Worm (Caenorhabditis elegans) whole organism, L1 larva: ENCODE results near the gene mrck-1.

Experiments used
- elt-3 ChIP-seq, 6 experiments: fragments of 150-350 bp in 1 of 6; sonication (generic microtip); optimal IDR thresholded peaks; 2 replicates each; lab custom pipeline; 2017 to 2018; ENCODE audit warnings: missing biosample characterization in 6 of 6, missing genetic modification characterization in 6 of 6, inconsistent platforms in 1 of 6
- lin-14 ChIP-seq: fragments of 200-800 bp; sonication (Bioruptor generic); optimal IDR thresholded peaks from 2 replicates; lab custom pipeline; 2018; ENCODE audit warnings: mild to moderate bottlenecking, missing genetic modification characterization, moderate library complexity, missing compliant biosample characterization
- lir-3 ChIP-seq: sonication (generic microtip); optimal IDR thresholded peaks from 2 replicates; lab custom pipeline; 2016; ENCODE audit warnings: mild to moderate bottlenecking, missing genetic modification characterization, moderate library complexity, missing compliant biosample characterization; ENCODE audit not compliant: poor library complexity
- nhr-90 ChIP-seq: sonication (generic microtip); optimal IDR thresholded peaks from 2 replicates; lab custom pipeline; 2016; ENCODE audit warnings: mild to moderate bottlenecking, missing genetic modification characterization, missing compliant biosample characterization; ENCODE audit not compliant: poor library complexity
- snu-23 ChIP-seq: sonication (generic microtip); optimal IDR thresholded peaks from 2 replicates; lab custom pipeline; 2016; ENCODE audit warnings: missing genetic modification characterization, missing compliant biosample characterization
- zag-1 ChIP-seq: fragments of 150-350 bp; optimal IDR thresholded peaks from 2 replicates; lab custom pipeline; 2014; ENCODE audit warnings: missing biosample characterization, missing genetic modification characterization

- TF ChIP-seq zag-1 (tag; lab: Kevin White, UChicago) (no peak), lir-3 (tag; lab: Kevin White, UChicago) (no peak), snu-23 (no peak), lin-14 (GFP tag; lab: Kevin White, UChicago) (no peak), elt-3 (tag; optimal IDR thresholded peaks at IDR 0.05; lab: Kevin White, UChicago) (no peak), nhr-90 (no peak)
These were observed 24.2 kb upstream of the mrck-1 start for ce11 chrV:6291301-6291700.
